Worm (Caenorhabditis elegans) whole organism, L4 larva: ENCODE data around the gene melo-3.

Source experiments
- F49E8.2 ChIP-seq: sonication (generic microtip); optimal IDR thresholded peaks from 2 replicates; lab custom pipeline; 2016; ENCODE audit warnings: missing compliant biosample characterization, mild to moderate bottlenecking, missing genetic modification characterization, borderline replicate concordance
- R02D3.7 ChIP-seq: fragments of 150-350 bp; sonication (generic microtip); optimal IDR thresholded peaks from 3 replicates; lab custom pipeline; 2014; ENCODE audit warnings: missing biosample characterization, missing genetic modification characterization
- T20F7.1 ChIP-seq: fragments of 200-800 bp; sonication (Bioruptor generic); optimal IDR thresholded peaks from 2 replicates; lab custom pipeline; 2018; ENCODE audit warnings: mild to moderate bottlenecking, missing genetic modification characterization, missing compliant biosample characterization
- Y48G9A.11 ChIP-seq: fragments of 200-800 bp; sonication (Bioruptor generic); IDR thresholded peaks from 2 replicates; pipeline ENCODE4 v1.3.6; 2022; ENCODE audit warnings: missing genetic modification reagents, missing genetic modification characterization, missing compliant biosample characterization
- ZK546.5 ChIP-seq, 2 experiments: sonication (generic microtip); optimal IDR thresholded peaks; 2 replicates each; lab custom pipeline; 2017; ENCODE audit warnings: missing biosample characterization in 2 of 2, missing genetic modification characterization in 2 of 2
- aha-1 ChIP-seq: fragments of 150-350 bp; peaks from one replicate; lab custom pipeline; 2014; ENCODE audit warnings: missing biosample characterization, missing genetic modification characterization
- arid-1 ChIP-seq: fragments of 200-800 bp; sonication (Bioruptor generic); conservative IDR thresholded peaks from 2 replicates; pipeline ENCODE4 v1.3.6; 2022; ENCODE audit warnings: missing genetic modification reagents, missing genetic modification characterization, missing compliant biosample characterization
- ceh-28 ChIP-seq: fragments of 150-350 bp; optimal IDR thresholded peaks from 2 replicates; lab custom pipeline; 2014; ENCODE audit warnings: missing biosample characterization, missing genetic modification reagents, missing genetic modification characterization
- ceh-32 ChIP-seq: sonication (generic microtip); optimal IDR thresholded peaks from 2 replicates; lab custom pipeline; 2016; ENCODE audit warnings: mild to moderate bottlenecking, missing genetic modification characterization, missing compliant biosample characterization; ENCODE audit not compliant: poor library complexity
- ces-1 ChIP-seq: fragments of 150-350 bp; sonication (generic microtip); optimal IDR thresholded peaks from 4 replicates; lab custom pipeline; 2014; ENCODE audit warnings: missing biosample characterization, missing genetic modification reagents, missing genetic modification characterization
- cey-2 ChIP-seq: sonication (generic microtip); optimal IDR thresholded peaks from 3 replicates; lab custom pipeline; 2017; ENCODE audit warnings: missing genetic modification characterization, mild to moderate bottlenecking, missing compliant biosample characterization, antibody characterized with exemption, borderline replicate concordance; ENCODE audit not compliant: insufficient read depth
- daf-12 ChIP-seq: fragments of 150-350 bp; optimal IDR thresholded peaks from 2 replicates; lab custom pipeline; 2014; ENCODE audit warnings: missing biosample characterization, missing genetic modification reagents, missing genetic modification characterization
- daf-16 ChIP-seq, 3 experiments: sonication (generic microtip); optimal IDR thresholded peaks; 2 replicates each; lab custom pipeline; 2016 to 2017; ENCODE audit warnings: missing genetic modification characterization in 3 of 3, missing genetic modification reagents in 3 of 3, mild to moderate bottlenecking in 2 of 3, missing compliant biosample characterization in 2 of 3, missing biosample characterization in 1 of 3, moderate library complexity in 1 of 3
- dmd-6 ChIP-seq: fragments of 200-800 bp; sonication (Bioruptor generic); IDR thresholded peaks from 2 replicates; pipeline ENCODE4 v1.3.6; 2022; ENCODE audit warnings: missing genetic modification reagents, missing genetic modification characterization, missing compliant biosample characterization
- dpl-1 ChIP-seq: fragments of 150-350 bp; optimal IDR thresholded peaks from 2 replicates; lab custom pipeline; 2014; ENCODE audit warnings: missing biosample characterization, missing genetic modification reagents, missing genetic modification characterization
- dve-1 ChIP-seq: sonication (generic microtip); optimal IDR thresholded peaks from 2 replicates; lab custom pipeline; 2017; ENCODE audit warnings: antibody characterized with exemption, mild to moderate bottlenecking, missing genetic modification characterization, missing compliant biosample characterization; ENCODE audit not compliant: insufficient read depth
- hlh-11 ChIP-seq: fragments of 200-800 bp; sonication (Bioruptor generic); optimal IDR thresholded peaks from 2 replicates; lab custom pipeline; 2018; ENCODE audit warnings: mild to moderate bottlenecking, missing genetic modification characterization, missing compliant biosample characterization
- hlh-30 ChIP-seq: sonication (generic microtip); optimal IDR thresholded peaks from 2 replicates; lab custom pipeline; 2017; ENCODE audit warnings: antibody characterized with exemption, mild to moderate bottlenecking, missing genetic modification characterization, missing compliant biosample characterization; ENCODE audit not compliant: insufficient read depth
- hmg-1.1 ChIP-seq: fragments of 200-800 bp; sonication (Bioruptor generic); IDR thresholded peaks from 2 replicates; pipeline ENCODE4 v1.3.6; 2022; ENCODE audit warnings: missing genetic modification reagents, missing genetic modification characterization, missing compliant biosample characterization
- jun-1 ChIP-seq: fragments of 150-350 bp; optimal IDR thresholded peaks from 2 replicates; lab custom pipeline; 2014; ENCODE audit warnings: missing biosample characterization, missing genetic modification reagents, missing genetic modification characterization
- lim-7 ChIP-seq: fragments of 200-800 bp; sonication (Bioruptor generic); IDR thresholded peaks from 2 replicates; pipeline ENCODE4 v1.3.6; 2022; ENCODE audit warnings: missing genetic modification characterization, missing compliant biosample characterization
- lin-29 ChIP-seq: fragments of 200-800 bp; sonication (Bioruptor generic); IDR thresholded peaks from 2 replicates; pipeline ENCODE4 v1.3.6; 2022; ENCODE audit warnings: missing genetic modification reagents, missing genetic modification characterization, missing compliant biosample characterization
- lin-38 ChIP-seq: fragments of 200-800 bp; sonication (Bioruptor generic); IDR thresholded peaks from 2 replicates; pipeline ENCODE4 v1.3.6; 2022; ENCODE audit warnings: missing genetic modification reagents, missing genetic modification characterization, missing compliant biosample characterization
- lsy-2 ChIP-seq, 2 experiments: fragments of 150-350 bp in 1 of 2; sonication (generic microtip) in 1 of 2; optimal IDR thresholded peaks; 2 replicates each; lab custom pipeline; 2014 to 2017; ENCODE audit warnings: missing biosample characterization in 2 of 2, missing genetic modification characterization in 2 of 2
- mep-1 ChIP-seq: fragments of 150-350 bp; sonication (generic microtip); optimal IDR thresholded peaks from 3 replicates; lab custom pipeline; 2014; ENCODE audit warnings: missing biosample characterization, missing genetic modification characterization
- mes-2 ChIP-seq: sonication (generic microtip); optimal IDR thresholded peaks from 2 replicates; lab custom pipeline; 2016; ENCODE audit warnings: missing genotype, mild to moderate bottlenecking, missing genetic modification characterization, missing compliant biosample characterization; ENCODE audit not compliant: poor library complexity, severe bottlenecking
- mxl-3 ChIP-seq: fragments of 200-800 bp; sonication (Bioruptor generic); optimal IDR thresholded peaks from 2 replicates; lab custom pipeline; 2018; ENCODE audit warnings: mild to moderate bottlenecking, missing genetic modification characterization, missing compliant biosample characterization
- nhr-10 ChIP-seq: fragments of 150-350 bp; optimal IDR thresholded peaks from 2 replicates; lab custom pipeline; 2014; ENCODE audit warnings: missing biosample characterization, missing genetic modification characterization
- nhr-11 ChIP-seq: fragments of 150-350 bp; optimal IDR thresholded peaks from 2 replicates; lab custom pipeline; 2014; ENCODE audit warnings: missing biosample characterization, missing genetic modification characterization
- nhr-25 ChIP-seq: sonication (generic microtip); optimal IDR thresholded peaks from 2 replicates; lab custom pipeline; 2017; ENCODE audit warnings: missing genetic modification characterization, mild to moderate bottlenecking, missing compliant biosample characterization, antibody characterized with exemption, moderate library complexity, borderline replicate concordance; ENCODE audit not compliant: insufficient read depth
- nhr-28 ChIP-seq: fragments of 150-350 bp; optimal IDR thresholded peaks from 2 replicates; lab custom pipeline; 2014; ENCODE audit warnings: missing biosample characterization, missing genetic modification characterization
- php-3 ChIP-seq: fragments of 200-800 bp; sonication (Bioruptor generic); IDR thresholded peaks from 2 replicates; pipeline ENCODE4 v1.3.6; 2022; ENCODE audit warnings: missing genetic modification reagents, missing genetic modification characterization, missing compliant biosample characterization
- spr-1 ChIP-seq: sonication (generic microtip); optimal IDR thresholded peaks from 2 replicates; lab custom pipeline; 2016; ENCODE audit warnings: mild to moderate bottlenecking, missing genetic modification characterization, missing compliant biosample characterization
- unc-130 ChIP-seq: sonication (generic microtip); optimal IDR thresholded peaks from 2 replicates; lab custom pipeline; 2016; ENCODE audit warnings: missing genetic modification reagents, missing genetic modification characterization, missing compliant biosample characterization

Gene melo-3

DNA sequence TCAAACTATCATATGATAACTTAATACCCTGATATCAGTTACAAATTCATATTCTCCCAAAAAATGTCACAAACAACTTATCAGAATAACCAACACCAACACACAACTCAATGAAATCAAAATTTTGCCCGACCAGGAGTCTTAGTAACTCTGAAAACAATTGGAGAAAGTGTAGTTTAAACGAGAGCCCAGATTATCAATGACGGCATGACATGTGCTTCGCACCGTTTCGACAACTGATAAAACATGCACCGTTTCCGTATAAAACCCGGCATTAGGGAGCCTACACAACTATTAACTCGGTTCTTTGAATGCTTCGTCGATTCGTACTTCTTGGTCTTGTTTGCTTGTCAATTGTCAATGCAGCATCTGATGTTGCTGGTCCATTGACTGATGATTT, 43.0 kb downstream of the melo-3 start, which contains the start of gene fil-1 (continued):
- TF ChIP-seq mep-1 (no peak), nhr-10 (tag; lab: Kevin White, UChicago) (no peak), ceh-28 (tag; lab: Kevin White, UChicago) (no peak), lin-38 (no peak), ceh-32 (tag; lab: Kevin White, UChicago) (no peak), spr-1 (no peak), ZK546.5 (tag; optimal IDR thresholded peaks at IDR 0.05; lab: Kevin White, UChicago) (no peak), aha-1 (tag; lab: Kevin White, UChicago) (no peak), hlh-11 (tag; lab: Kevin White, UChicago) (peak; percentile 34)

DNA sequence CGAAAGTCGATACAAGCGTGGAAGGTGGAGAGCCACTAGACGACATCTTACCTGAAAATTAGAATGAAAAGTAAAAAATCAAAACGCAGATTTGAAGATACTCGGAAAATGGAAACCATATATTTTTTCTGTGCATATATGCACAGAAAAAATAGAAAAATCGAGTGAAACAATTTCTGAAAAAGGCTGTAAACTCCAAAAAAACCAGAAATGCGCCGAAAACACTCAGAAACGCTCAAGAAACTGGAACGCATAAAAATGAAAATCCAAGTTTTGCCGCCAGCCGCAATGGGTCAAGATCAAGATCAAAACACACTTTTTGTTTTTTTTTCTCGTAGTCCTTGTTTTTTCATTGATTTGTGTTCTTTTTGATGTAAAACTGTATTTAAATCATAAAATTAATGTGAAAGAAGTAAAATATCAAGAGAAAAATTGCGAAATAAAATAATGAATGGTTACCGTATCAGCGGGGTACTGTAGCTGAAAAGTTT, 44.0 kb downstream of the melo-3 start, which contains the start of gene T01C3.3:
Gene T01C3.3 (minus strand): TSS at position 51 of the 491 bp plus-strand sequence.
- no peak for TF ChIP-seq spr-1
- peak; percentile 59 for TF ChIP-seq unc-130 (GFP tag; lab: Kevin White, UChicago)
- no peak for TF ChIP-seq jun-1 (tag; lab: Kevin White, UChicago)
- TF ChIP-seq Y48G9A.11 (GFP tag; lab: Robert Waterston, UW), result peak; percentile 81
- no peak for TF ChIP-seq lin-29
- peak; percentile 63 for TF ChIP-seq lin-38

DNA sequence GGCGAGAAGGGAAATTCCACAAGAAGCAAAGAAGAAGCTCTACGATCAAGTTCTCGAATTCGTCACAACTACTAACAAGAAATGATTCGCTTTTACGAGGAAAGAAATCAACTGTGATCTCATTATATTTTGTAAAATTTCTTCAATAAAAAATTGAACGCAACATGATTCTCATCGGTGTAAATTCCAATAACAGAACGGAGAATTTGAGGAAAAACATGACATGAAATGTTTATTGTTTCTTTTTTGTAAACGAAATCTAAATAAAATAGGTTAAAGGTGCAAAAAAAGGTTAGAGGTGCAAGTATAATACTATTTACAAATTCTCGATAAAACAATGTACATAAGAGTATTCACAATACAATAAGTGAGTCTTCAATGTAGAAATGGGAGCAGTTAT, 45.2 kb downstream of the melo-3 start:
- TF ChIP-seq php-3 (no peak), Y48G9A.11 (GFP tag; lab: Robert Waterston, UW) (peak; percentile 46; the same call in 1 of the 2 replicates), F49E8.2 (peak; percentile 16), aha-1 (tag; lab: Kevin White, UChicago) (peak; percentile 75), unc-130 (GFP tag; lab: Kevin White, UChicago) (peak; percentile 1)

DNA sequence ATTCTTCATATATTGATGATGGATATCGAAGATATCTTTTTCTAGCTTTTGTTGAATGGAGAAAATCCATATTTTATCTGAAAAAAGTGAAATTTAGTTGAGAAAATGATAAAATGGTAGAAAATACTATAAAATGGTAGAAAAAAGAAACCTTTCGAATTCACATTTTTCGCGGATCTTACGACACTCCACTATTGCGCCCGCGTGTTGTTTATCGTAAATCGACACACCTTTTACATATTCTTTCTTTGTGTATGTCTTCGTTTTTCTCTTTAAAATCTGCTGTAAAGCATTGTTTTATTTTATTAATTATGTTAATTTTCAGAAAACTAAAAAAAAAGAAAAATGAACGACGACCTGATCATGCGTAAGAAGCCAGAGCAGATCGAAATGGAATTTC, 45.8 kb downstream of the melo-3 start, which contains the start of the genes cdt-2 and T01C3.2:
Gene cdt-2 (minus strand): TSS at position 284 of the 400 bp plus-strand sequence.
Gene T01C3.2 (plus strand): TSS at position 326 of the 400 bp plus-strand sequence.
- TF ChIP-seq daf-12 (no peak), hlh-11 (tag; lab: Kevin White, UChicago) (no peak), F49E8.2 (no peak), mxl-3 (no peak), dve-1 (tag; lab: Kevin White, UChicago) (peak; percentile 31), lsy-2 (tag; optimal IDR thresholded peaks at IDR 0.05; lab: Kevin White, UChicago) (peak in 1 of 2 experiments; percentile 58), arid-1 (GFP tag; lab: Robert Waterston, UW) (no peak), dmd-6 (GFP tag; lab: Robert Waterston, UW) (no peak), R02D3.7 (peak; percentile 70), mes-2 (tag; lab: Kevin White, UChicago) (peak; percentile 51), T20F7.1 (peak; percentile 95), ceh-32 (tag; lab: Kevin White, UChicago) (no peak), ces-1 (GFP tag; lab: Kevin White, UChicago) (no peak), nhr-11 (tag; lab: Kevin White, UChicago) (no peak), cey-2 (tag; lab: Kevin White, UChicago) (no peak), daf-16 (GFP tag; optimal IDR thresholded peaks at IDR 0.05; lab: Kevin White, UChicago) (no peak), daf-16 (tag; optimal IDR thresholded peaks at IDR 0.05; lab: Kevin White, UChicago) (peak; percentile 32), mep-1 (no peak), Y48G9A.11 (GFP tag; lab: Robert Waterston, UW) (peak; percentile 93), hlh-30 (tag; lab: Kevin White, UChicago) (no peak), nhr-28 (tag; lab: Kevin White, UChicago) (no peak), lin-38 (peak; percentile 48), dpl-1 (GFP tag; lab: Kevin White, UChicago) (peak; percentile 83), hmg-1.1 (no peak), nhr-25 (tag; lab: Kevin White, UChicago) (no peak), lim-7 (GFP tag; lab: Robert Waterston, UW) (no peak)
